Fruit fly (Drosophila melanogaster): ENCODE measurements around the gene CG5592.

The CG5592 gene

DNA sequence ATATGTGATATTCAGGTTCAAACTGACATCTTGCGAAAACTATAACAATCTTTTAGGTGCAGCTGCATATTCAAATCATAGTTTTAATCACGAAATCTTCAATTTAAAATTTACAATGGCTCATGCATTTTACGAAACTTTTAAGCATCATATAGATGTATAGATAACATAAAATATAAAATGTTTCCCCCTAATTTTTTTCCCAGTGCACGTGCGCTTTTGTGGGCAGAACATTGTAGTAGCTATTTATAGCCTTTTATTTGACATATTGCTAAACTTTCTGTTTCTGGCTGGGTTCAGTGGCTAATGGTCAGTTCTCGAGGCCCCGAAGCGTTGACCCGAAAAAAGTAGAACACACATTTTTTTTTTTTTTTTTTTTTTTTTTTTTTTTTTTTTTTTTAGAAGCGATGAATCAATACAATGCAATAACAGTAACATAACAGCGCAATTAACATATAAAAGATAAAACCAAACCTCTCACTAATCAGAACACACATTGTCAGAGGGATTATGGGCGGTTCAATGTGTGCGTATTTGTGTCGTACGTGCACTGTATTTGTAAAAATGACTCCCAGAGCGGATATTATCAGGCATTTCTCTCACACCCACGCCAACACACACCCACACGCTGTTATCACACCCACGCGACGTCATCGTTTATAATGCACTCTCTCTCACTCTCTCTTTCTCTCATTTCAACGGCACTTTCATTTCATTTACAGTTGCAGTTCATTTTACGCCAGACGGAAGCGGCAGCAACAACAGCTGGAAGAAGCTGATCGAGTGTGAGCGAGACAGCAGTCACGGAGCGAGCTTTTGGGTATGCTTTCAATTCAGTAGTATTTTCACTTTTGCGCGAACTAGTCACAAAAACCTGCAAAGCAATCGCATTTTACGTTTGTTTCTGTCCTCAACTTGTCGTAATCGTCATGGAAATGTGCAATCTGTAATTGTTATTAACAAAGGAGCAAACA is 28.9 kb downstream of the CG5592 start (continued):
- TF ChIP-seq CG8632 (GFP tag; optimal IDR thresholded peaks at IDR 0.05) (no peak), Sox102F (GFP tag; optimal IDR thresholded peaks at IDR 0.05) (peak; percentile 35), dsx (GFP tag; optimal IDR thresholded peaks at IDR 0.05; ENCODE audit: poor library complexity, severe bottlenecking) (peak; percentile 14), CG4318 (GFP tag; optimal IDR thresholded peaks at IDR 0.05) (no peak), CG31627 (GFP tag; optimal IDR thresholded peaks at IDR 0.05) (peak; percentile 23), OdsH (GFP tag; optimal IDR thresholded peaks at IDR 0.05) (peak; percentile 33), Smox (GFP tag; optimal IDR thresholded peaks at IDR 0.05) (peak; percentile 8), ss (GFP tag; optimal IDR thresholded peaks at IDR 0.05) (peak in 1 of 2 experiments; percentile 7), CG11762 (GFP tag; optimal IDR thresholded peaks at IDR 0.05; ENCODE audit: insufficient read depth) (no peak), Sox14 (GFP tag; optimal IDR thresholded peaks at IDR 0.05) (peak; percentile 22), CG3919 (GFP tag; optimal IDR thresholded peaks at IDR 0.05) (peak; percentile 58), lz (GFP tag; optimal IDR thresholded peaks at IDR 0.05) (peak; percentile 27), Hr4 (GFP tag; optimal IDR thresholded peaks at IDR 0.05) (peak; percentile 48), CG6854 (GFP tag; optimal IDR thresholded peaks at IDR 0.05) (peak; percentile 57), Lpt (GFP tag; optimal IDR thresholded peaks at IDR 0.05) (no peak), spab (GFP tag; optimal IDR thresholded peaks at IDR 0.05) (no peak), CG3032 (tag; optimal IDR thresholded peaks at IDR 0.05) (no peak), CG7368 (GFP tag; optimal IDR thresholded peaks at IDR 0.05) (no peak), topi (GFP tag; optimal IDR thresholded peaks at IDR 0.05) (peak; percentile 28), CG1621 (tag; optimal IDR thresholded peaks at IDR 0.05) (peak; percentile 46), CG9139 (GFP tag; optimal IDR thresholded peaks at IDR 0.05) (peak; percentile 0), CG6276 (GFP tag; optimal IDR thresholded peaks at IDR 0.05) (peak; percentile 14), Sox15 (GFP tag; optimal IDR thresholded peaks at IDR 0.05) (no peak), CG8319 (GFP tag; optimal IDR thresholded peaks at IDR 0.05) (no peak)

- no peak for TF ChIP-seq CG3919 (GFP tag; optimal IDR thresholded peaks at IDR 0.05)
- TF ChIP-seq CG15336 (GFP tag; IDR thresholded peaks at IDR 0.05), result no peak
- peak; percentile 65 for TF ChIP-seq CG1621 (tag; optimal IDR thresholded peaks at IDR 0.05)
- TF ChIP-seq CG10669 (GFP tag; optimal IDR thresholded peaks at IDR 0.05), result no peak
- TF ChIP-seq CG31627 (GFP tag; optimal IDR thresholded peaks at IDR 0.05), result no peak
- TF ChIP-seq CG3032 (tag; optimal IDR thresholded peaks at IDR 0.05), result no peak
- peak; percentile 81 for TF ChIP-seq Eip78C (GFP tag)
- no peak for TF ChIP-seq dac (GFP tag; optimal IDR thresholded peaks at IDR 0.05)
- no peak for TF ChIP-seq ss (GFP tag; optimal IDR thresholded peaks at IDR 0.05)
- TF ChIP-seq topi (GFP tag; optimal IDR thresholded peaks at IDR 0.05), result peak; percentile 8
- TF ChIP-seq svp (GFP tag), result peak; percentile 64
- no peak for TF ChIP-seq CG32006 (GFP tag; optimal IDR thresholded peaks at IDR 0.05)
- TF ChIP-seq Met (GFP tag; optimal IDR thresholded peaks at IDR 0.05), result no peak
- no peak for TF ChIP-seq acj6 (GFP tag; optimal IDR thresholded peaks at IDR 0.05)
- no peak for TF ChIP-seq eg (GFP tag; IDR thresholded peaks at IDR 0.05)
These were observed 30.1 kb downstream of the CG5592 start for dm6 chr3L:5927536-5927935.

DNA sequence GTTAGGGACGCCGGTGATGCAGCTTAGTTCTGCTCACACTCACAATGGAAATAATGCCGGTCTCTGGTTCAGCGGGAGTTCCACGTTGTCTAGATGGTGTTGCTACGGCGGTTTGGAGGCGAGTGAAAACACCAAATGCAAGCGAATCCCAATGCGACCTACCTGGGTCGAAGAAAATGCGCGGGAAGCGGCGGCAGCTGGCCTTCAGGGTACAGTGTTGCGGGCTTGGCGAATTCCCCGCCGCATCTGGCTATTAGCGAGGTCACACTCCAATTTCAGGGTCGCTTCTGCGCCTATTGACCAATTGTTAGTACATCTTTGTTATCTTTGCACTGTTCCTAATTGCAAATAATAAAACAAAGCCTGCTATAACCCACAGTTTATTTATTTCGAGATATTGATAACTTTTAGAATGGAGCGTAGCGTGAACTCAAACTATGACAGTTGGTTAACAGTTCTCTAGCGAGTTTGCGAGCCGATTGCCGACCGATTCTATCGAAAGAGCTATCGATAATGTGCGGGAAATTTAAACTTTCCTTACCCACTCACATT is 35.0 kb downstream of the CG5592 start, which contains the start of gene Rcc1:
Gene Rcc1 (minus strand): TSS at position 411 of the 552 bp plus-strand sequence.
- no peak for TF ChIP-seq fd85E (GFP tag; optimal IDR thresholded peaks at IDR 0.05)
- TF ChIP-seq CG8632 (GFP tag; optimal IDR thresholded peaks at IDR 0.05), result no peak
- TF ChIP-seq CG10669 (GFP tag; optimal IDR thresholded peaks at IDR 0.05), result no peak
- TF ChIP-seq svp (GFP tag), result peak; percentile 89
- no peak for TF ChIP-seq CG7368 (GFP tag; optimal IDR thresholded peaks at IDR 0.05)
- TF ChIP-seq CG3032 (tag; optimal IDR thresholded peaks at IDR 0.05), result peak; percentile 48
- TF ChIP-seq CG9139 (GFP tag; optimal IDR thresholded peaks at IDR 0.05), result no peak
- TF ChIP-seq Hr39 (GFP tag; optimal IDR thresholded peaks at IDR 0.05), result peak; percentile 37
- peak; percentile 20 for TF ChIP-seq CG6808 (GFP tag; optimal IDR thresholded peaks at IDR 0.05)
- no peak for TF ChIP-seq Eip78C (GFP tag)
- peak; percentile 8 for TF ChIP-seq lz (GFP tag; optimal IDR thresholded peaks at IDR 0.05)
- no peak for TF ChIP-seq ss (GFP tag; optimal IDR thresholded peaks at IDR 0.05)
- no peak for TF ChIP-seq vri (GFP tag; optimal IDR thresholded peaks at IDR 0.05)
- peak; percentile 37 for TF ChIP-seq Eip75B (GFP tag; optimal IDR thresholded peaks at IDR 0.05)
- no peak for TF ChIP-seq CG6854 (GFP tag; optimal IDR thresholded peaks at IDR 0.05)
- no peak for TF ChIP-seq Hr38 (GFP tag; optimal IDR thresholded peaks at IDR 0.05)
- no peak for TF ChIP-seq Lpt (GFP tag; optimal IDR thresholded peaks at IDR 0.05)
- peak; percentile 87 for TF ChIP-seq achi (GFP tag; optimal IDR thresholded peaks at IDR 0.05)
- no peak for TF ChIP-seq Sox15 (GFP tag; optimal IDR thresholded peaks at IDR 0.05)
- TF ChIP-seq CG6163 (GFP tag; IDR thresholded peaks at IDR 0.05), result no peak
- no peak for TF ChIP-seq CG3919 (GFP tag; optimal IDR thresholded peaks at IDR 0.05)
- peak; percentile 5 for TF ChIP-seq cyc (GFP tag; optimal IDR thresholded peaks at IDR 0.05)
- peak; percentile 47 for TF ChIP-seq Sox14 (GFP tag; optimal IDR thresholded peaks at IDR 0.05)
- TF ChIP-seq CG6276 (GFP tag; optimal IDR thresholded peaks at IDR 0.05), result no peak

Data from whole organism, prepupa.